Worm (Caenorhabditis elegans) whole organism, mixed stage, embryonic: ENCODE measurements around the gene end-3.

Experiments
- elt-3 ChIP-seq: fragments of 150-350 bp; optimal IDR thresholded peaks from 2 replicates; lab custom pipeline; 2014; ENCODE audit warnings: missing biosample characterization, missing genetic modification characterization
- lsy-2 ChIP-seq: fragments of 150-350 bp; optimal IDR thresholded peaks from 2 replicates; lab custom pipeline; 2014; ENCODE audit warnings: missing biosample characterization, missing genetic modification characterization
- nhr-237 ChIP-seq: fragments of 150-350 bp; optimal IDR thresholded peaks from 2 replicates; lab custom pipeline; 2014; ENCODE audit warnings: missing biosample characterization, missing genetic modification characterization
- nhr-28 ChIP-seq: fragments of 150-350 bp; optimal IDR thresholded peaks from 2 replicates; lab custom pipeline; 2014; ENCODE audit warnings: missing biosample characterization, missing genetic modification characterization
- sptf-1 ChIP-seq: sonication (generic microtip); optimal IDR thresholded peaks from 2 replicates; lab custom pipeline; 2017; ENCODE audit warnings: mild to moderate bottlenecking, missing genetic modification characterization, moderate library complexity, missing compliant biosample characterization
- unc-39 ChIP-seq: fragments of 150-350 bp; optimal IDR thresholded peaks from 2 replicates; lab custom pipeline; 2014; ENCODE audit warnings: missing biosample characterization, missing genetic modification characterization
- ztf-11 ChIP-seq: fragments of 150-350 bp; optimal IDR thresholded peaks from 2 replicates; lab custom pipeline; 2014; ENCODE audit warnings: missing biosample characterization, missing genetic modification characterization

DNA sequence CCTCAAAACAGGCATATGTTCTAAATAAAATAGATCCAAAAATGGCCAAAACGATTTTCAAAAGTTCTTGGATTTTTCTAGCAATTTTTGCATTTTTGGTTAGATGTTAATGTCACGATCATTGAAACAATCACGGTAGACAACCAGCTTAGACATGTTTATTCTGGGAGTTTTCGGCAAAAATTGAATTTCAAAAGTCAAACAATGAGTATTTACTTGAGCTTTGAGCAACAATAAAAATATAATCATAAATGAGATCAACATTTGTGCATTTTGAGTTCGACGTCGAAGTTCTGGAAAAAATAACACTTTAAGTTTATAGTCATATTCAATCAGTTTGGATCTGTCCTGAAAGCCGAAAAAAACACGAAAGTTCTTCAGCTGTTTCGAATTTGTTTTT, 11.7 kb downstream of the end-3 start, which contains the start of gene T08G5.2:
- TF ChIP-seq unc-39 (no peak), lsy-2 (tag; lab: Kevin White, UChicago) (no peak), nhr-237 (tag; lab: Kevin White, UChicago) (no peak), ztf-11 (tag; lab: Kevin White, UChicago) (no peak), sptf-1 (tag; lab: Kevin White, UChicago) (no peak), nhr-28 (tag; lab: Kevin White, UChicago) (no peak), elt-3 (tag; lab: Kevin White, UChicago) (no peak)
